Worm (Caenorhabditis elegans) whole organism, late embryonic: ENCODE data around the gene C07E3.10.

Source experiments
- C08G9.2 ChIP-seq: sonication (generic microtip); optimal IDR thresholded peaks from 2 replicates; lab custom pipeline; 2016; ENCODE audit warnings: mild to moderate bottlenecking, missing genetic modification characterization, moderate library complexity, missing compliant biosample characterization
- F13H6.1 ChIP-seq: sonication (generic microtip); optimal IDR thresholded peaks from 2 replicates; lab custom pipeline; 2016; ENCODE audit warnings: missing genetic modification characterization, missing compliant biosample characterization
- K02D7.2 ChIP-seq: sonication (generic microtip); optimal IDR thresholded peaks from 2 replicates; lab custom pipeline; 2017; ENCODE audit warnings: mild to moderate bottlenecking, missing genetic modification characterization, missing compliant biosample characterization
- T23F11.4 ChIP-seq: fragments of 200-800 bp; sonication (Bioruptor generic); optimal IDR thresholded peaks from 2 replicates; lab custom pipeline; 2018; ENCODE audit warnings: mild to moderate bottlenecking, missing genetic modification characterization, missing compliant biosample characterization
- Y22D7AL.16 ChIP-seq: sonication (generic microtip); optimal IDR thresholded peaks from 2 replicates; lab custom pipeline; 2016; ENCODE audit warnings: missing genetic modification characterization, missing compliant biosample characterization
- ahr-1 ChIP-seq: sonication (generic microtip); optimal IDR thresholded peaks from 2 replicates; lab custom pipeline; 2016; ENCODE audit warnings: missing genetic modification characterization, missing compliant biosample characterization
- ama-1 ChIP-seq: fragments of 150-350 bp; optimal IDR thresholded peaks from 2 replicates; lab custom pipeline; 2014
- ceh-14 ChIP-seq: sonication (generic microtip); optimal IDR thresholded peaks from 2 replicates; lab custom pipeline; 2016; ENCODE audit warnings: missing genotype, missing genetic modification characterization, missing compliant biosample characterization
- ceh-18 ChIP-seq: sonication (generic microtip); optimal IDR thresholded peaks from 2 replicates; lab custom pipeline; 2016; ENCODE audit warnings: missing genetic modification characterization, missing compliant biosample characterization
- ceh-19 ChIP-seq: fragments of 200-800 bp; sonication (Bioruptor generic); optimal IDR thresholded peaks from 2 replicates; lab custom pipeline; 2018; ENCODE audit warnings: mild to moderate bottlenecking, missing genetic modification characterization, missing compliant biosample characterization
- ceh-2 ChIP-seq: sonication (generic microtip); optimal IDR thresholded peaks from 2 replicates; lab custom pipeline; 2016; ENCODE audit warnings: missing genotype, missing genetic modification characterization, missing compliant biosample characterization
- ceh-22 ChIP-seq: sonication (generic microtip); optimal IDR thresholded peaks from 2 replicates; lab custom pipeline; 2017; ENCODE audit warnings: missing biosample characterization, missing genetic modification characterization
- ceh-24 ChIP-seq: sonication (generic microtip); optimal IDR thresholded peaks from 2 replicates; lab custom pipeline; 2016; ENCODE audit warnings: mild to moderate bottlenecking, missing genetic modification characterization, missing compliant biosample characterization
- ceh-31 ChIP-seq: sonication (generic microtip); optimal IDR thresholded peaks from 2 replicates; lab custom pipeline; 2016; ENCODE audit warnings: missing genetic modification characterization, missing compliant biosample characterization
- ceh-9 ChIP-seq: sonication (generic microtip); optimal IDR thresholded peaks from 2 replicates; lab custom pipeline; 2016; ENCODE audit warnings: mild to moderate bottlenecking, missing genetic modification characterization, inconsistent platforms, missing compliant biosample characterization
- dmd-4 ChIP-seq: sonication (generic microtip); optimal IDR thresholded peaks from 2 replicates; lab custom pipeline; 2016; ENCODE audit warnings: borderline replicate concordance, missing genetic modification characterization, missing compliant biosample characterization
- dve-1 ChIP-seq: sonication (generic microtip); optimal IDR thresholded peaks from 2 replicates; lab custom pipeline; 2017; ENCODE audit warnings: antibody characterized with exemption, mild to moderate bottlenecking, missing genetic modification characterization, missing compliant biosample characterization
- elt-2 ChIP-seq: sonication (generic microtip); optimal IDR thresholded peaks from 2 replicates; lab custom pipeline; 2016; ENCODE audit warnings: missing genetic modification reagents, missing genetic modification characterization, missing compliant biosample characterization
- elt-4 ChIP-seq: sonication (generic microtip); optimal IDR thresholded peaks from 2 replicates; lab custom pipeline; 2016; ENCODE audit warnings: missing genetic modification characterization, missing compliant biosample characterization
- ets-4 ChIP-seq: sonication (generic microtip); optimal IDR thresholded peaks from 2 replicates; lab custom pipeline; 2016; ENCODE audit warnings: missing genetic modification characterization, missing compliant biosample characterization
- fax-1 ChIP-seq: sonication (generic microtip); optimal IDR thresholded peaks from 2 replicates; lab custom pipeline; 2016; ENCODE audit warnings: missing genotype, missing genetic modification characterization, missing compliant biosample characterization
- fkh-6 ChIP-seq: sonication (generic microtip); optimal IDR thresholded peaks from 2 replicates; lab custom pipeline; 2016; ENCODE audit warnings: missing genetic modification characterization, missing compliant biosample characterization
- gmeb-2 ChIP-seq: sonication (generic microtip); optimal IDR thresholded peaks from 2 replicates; lab custom pipeline; 2016; ENCODE audit warnings: missing genetic modification characterization, inconsistent platforms, missing compliant biosample characterization
- hlh-15 ChIP-seq: sonication (generic microtip); optimal IDR thresholded peaks from 2 replicates; lab custom pipeline; 2016; ENCODE audit warnings: missing genetic modification characterization, missing compliant biosample characterization
- hlh-30 ChIP-seq: sonication (generic microtip); optimal IDR thresholded peaks from 2 replicates; lab custom pipeline; 2017; ENCODE audit warnings: antibody characterized with exemption, missing genetic modification characterization, missing compliant biosample characterization; ENCODE audit not compliant: insufficient read depth
- hlh-6 ChIP-seq: sonication (generic microtip); optimal IDR thresholded peaks from 2 replicates; lab custom pipeline; 2016; ENCODE audit warnings: missing genotype, missing genetic modification characterization, missing compliant biosample characterization
- hlh-8 ChIP-seq: sonication (generic microtip); optimal IDR thresholded peaks from 2 replicates; lab custom pipeline; 2016; ENCODE audit warnings: missing genotype, missing genetic modification characterization, missing compliant biosample characterization
- lin-11 ChIP-seq: fragments of 200-800 bp; sonication (Bioruptor generic); optimal IDR thresholded peaks from 2 replicates; lab custom pipeline; 2018; ENCODE audit warnings: mild to moderate bottlenecking, missing genetic modification characterization, missing compliant biosample characterization
- mec-3 ChIP-seq: sonication (generic microtip); optimal IDR thresholded peaks from 2 replicates; lab custom pipeline; 2016; ENCODE audit warnings: borderline replicate concordance, missing genetic modification characterization, missing compliant biosample characterization
- nfya-1 ChIP-seq: sonication (generic microtip); optimal IDR thresholded peaks from 2 replicates; lab custom pipeline; 2017; ENCODE audit warnings: missing genetic modification characterization, mild to moderate bottlenecking, missing compliant biosample characterization, antibody characterized with exemption, moderate library complexity
- nhr-11 ChIP-seq: fragments of 150-350 bp; optimal IDR thresholded peaks from 2 replicates; lab custom pipeline; 2014; ENCODE audit warnings: missing biosample characterization, missing genetic modification characterization
- nhr-232 ChIP-seq: sonication (generic microtip); optimal IDR thresholded peaks from 2 replicates; lab custom pipeline; 2016; ENCODE audit warnings: missing genetic modification characterization, missing compliant biosample characterization
- odd-2 ChIP-seq: sonication (generic microtip); optimal IDR thresholded peaks from 2 replicates; lab custom pipeline; 2017; ENCODE audit warnings: antibody characterized with exemption, mild to moderate bottlenecking, missing genetic modification characterization, missing compliant biosample characterization
- pag-3 ChIP-seq: sonication (generic microtip); optimal IDR thresholded peaks from 2 replicates; lab custom pipeline; 2016; ENCODE audit warnings: missing compliant biosample characterization, missing genetic modification characterization, borderline replicate concordance
- pat-9 ChIP-seq: fragments of 200-800 bp; sonication (Bioruptor generic); optimal IDR thresholded peaks from 2 replicates; lab custom pipeline; 2018; ENCODE audit warnings: mild to moderate bottlenecking, missing genetic modification characterization, moderate library complexity, missing compliant biosample characterization
- pha-2 ChIP-seq: sonication (generic microtip); optimal IDR thresholded peaks from 2 replicates; lab custom pipeline; 2017; ENCODE audit warnings: mild to moderate bottlenecking, missing genetic modification characterization, missing compliant biosample characterization
- pha-4 ChIP-seq: fragments of 150-350 bp; optimal IDR thresholded peaks from 2 replicates; lab custom pipeline; 2018; ENCODE audit warnings: missing biosample characterization, missing genetic modification reagents, missing genetic modification characterization
- pqm-1 ChIP-seq: sonication (generic microtip); optimal IDR thresholded peaks from 2 replicates; lab custom pipeline; 2016; ENCODE audit warnings: missing genetic modification characterization, missing compliant biosample characterization
- pros-1 ChIP-seq: fragments of 150-350 bp; optimal IDR thresholded peaks from 2 replicates; lab custom pipeline; 2014; ENCODE audit warnings: missing biosample characterization, missing genetic modification reagents, missing genetic modification characterization
- rnt-1 ChIP-seq: sonication (generic microtip); optimal IDR thresholded peaks from 2 replicates; lab custom pipeline; 2016; ENCODE audit warnings: missing genetic modification characterization, missing compliant biosample characterization
- sox-2 ChIP-seq: fragments of 200-800 bp; sonication (Bioruptor generic); IDR thresholded peaks from 2 replicates; pipeline ENCODE4 v1.3.6; 2022; ENCODE audit warnings: missing genetic modification reagents, missing genetic modification characterization, missing compliant biosample characterization
- sox-4 ChIP-seq: sonication (generic microtip); optimal IDR thresholded peaks from 2 replicates; lab custom pipeline; 2017; ENCODE audit warnings: mild to moderate bottlenecking, missing genetic modification characterization, inconsistent platforms, missing compliant biosample characterization
- syd-9 ChIP-seq: sonication (generic microtip); optimal IDR thresholded peaks from 2 replicates; lab custom pipeline; 2016; ENCODE audit warnings: mild to moderate bottlenecking, missing genetic modification characterization, moderate library complexity, missing compliant biosample characterization
- tbx-7 ChIP-seq: sonication (generic microtip); optimal IDR thresholded peaks from 2 replicates; lab custom pipeline; 2016; ENCODE audit warnings: missing genotype, missing genetic modification characterization, missing compliant biosample characterization
- ttx-3 ChIP-seq: sonication (generic microtip); optimal IDR thresholded peaks from 2 replicates; lab custom pipeline; 2016; ENCODE audit warnings: missing genetic modification reagents, missing genetic modification characterization, missing compliant biosample characterization
- unc-3 ChIP-seq, 2 experiments: fragments of 200-800 bp in 1 of 2; sonication (Bioruptor generic) in 1 of 2; sonication (generic microtip) in 1 of 2; conservative IDR thresholded peaks in 1 of 2; optimal IDR thresholded peaks in 1 of 2; 2 replicates each; pipeline versions ENCODE4 v1.3.6 to Lab custom; 2016 to 2022; ENCODE audit warnings: missing compliant biosample characterization in 2 of 2, missing genetic modification characterization in 2 of 2, missing genetic modification reagents in 1 of 2
- unc-42 ChIP-seq: sonication (generic microtip); optimal IDR thresholded peaks from 2 replicates; lab custom pipeline; 2016; ENCODE audit warnings: missing genotype, missing genetic modification characterization, missing compliant biosample characterization
- unc-55 ChIP-seq: sonication (generic microtip); optimal IDR thresholded peaks from 2 replicates; lab custom pipeline; 2017; ENCODE audit warnings: missing biosample characterization, missing genetic modification reagents, missing genetic modification characterization
- unc-86 ChIP-seq: sonication (generic microtip); optimal IDR thresholded peaks from 2 replicates; lab custom pipeline; 2016; ENCODE audit warnings: missing genetic modification characterization, missing compliant biosample characterization
- zip-5 ChIP-seq: sonication (generic microtip); optimal IDR thresholded peaks from 2 replicates; lab custom pipeline; 2016; ENCODE audit warnings: missing genetic modification characterization, missing compliant biosample characterization

The C07E3.10 gene

ce11 chrII:10382247-10382646, 36.1 kb downstream of the C07E3.10 start (continued):
- no peak for TF ChIP-seq pros-1 (tag; lab: Kevin White, UChicago)
- no peak for TF ChIP-seq zip-5 (tag; lab: Kevin White, UChicago)
- no peak for TF ChIP-seq ceh-24 (tag; lab: Kevin White, UChicago)
- no peak for TF ChIP-seq hlh-15 (tag; lab: Kevin White, UChicago)
- no peak for TF ChIP-seq unc-86 (tag; lab: Kevin White, UChicago)
- no peak for TF ChIP-seq ceh-19
- no peak for TF ChIP-seq lin-11 (tag; lab: Kevin White, UChicago)
- TF ChIP-seq tbx-7 (tag; lab: Kevin White, UChicago) = no peak
- no peak for TF ChIP-seq unc-42 (tag; lab: Kevin White, UChicago)
- TF ChIP-seq pag-3 = no peak
- TF ChIP-seq ceh-22 = no peak
- TF ChIP-seq pqm-1 = no peak
- peak; percentile 58 for TF ChIP-seq ceh-18 (tag; lab: Kevin White, UChicago)
- TF ChIP-seq unc-3 (GFP tag; conservative IDR thresholded peaks at IDR 0.05; lab: Robert Waterston, UW) = no peak
- TF ChIP-seq unc-3 (tag; optimal IDR thresholded peaks at IDR 0.05; lab: Kevin White, UChicago) = no peak
- no peak for TF ChIP-seq nhr-11 (tag; lab: Kevin White, UChicago)
- TF ChIP-seq nhr-232 (tag; lab: Kevin White, UChicago) = no peak
- no peak for TF ChIP-seq mec-3 (tag; lab: Kevin White, UChicago)
- TF ChIP-seq T23F11.4 = no peak
- TF ChIP-seq pat-9 (tag; lab: Kevin White, UChicago) = no peak
- TF ChIP-seq sox-4 (tag; lab: Kevin White, UChicago) = no peak
- no peak for TF ChIP-seq pha-4 (tag; lab: Kevin White, UChicago)
- TF ChIP-seq gmeb-2 = no peak
- TF ChIP-seq dmd-4 (tag; lab: Kevin White, UChicago) = no peak
- no peak for TF ChIP-seq ceh-14
- TF ChIP-seq ceh-9 (tag; lab: Kevin White, UChicago) = no peak
- no peak for TF ChIP-seq K02D7.2 (tag; lab: Kevin White, UChicago)
- no peak for TF ChIP-seq pha-2 (tag; lab: Kevin White, UChicago)
- no peak for TF ChIP-seq hlh-8 (tag; lab: Kevin White, UChicago)
- no peak for TF ChIP-seq ama-1 (lab: Kevin White, UChicago)
- peak; percentile 24 for TF ChIP-seq F13H6.1 (tag; lab: Kevin White, UChicago)
- TF ChIP-seq rnt-1 (tag; lab: Kevin White, UChicago) = no peak
- no peak for TF ChIP-seq ahr-1 (tag; lab: Kevin White, UChicago)
- TF ChIP-seq dve-1 = peak; percentile 29
- TF ChIP-seq C08G9.2 (tag; lab: Kevin White, UChicago) = no peak
- peak; percentile 28 for TF ChIP-seq ceh-2
- no peak for TF ChIP-seq elt-2 (tag; lab: Kevin White, UChicago)
- no peak for TF ChIP-seq sox-2 (GFP tag; lab: Robert Waterston, UW)
- TF ChIP-seq ceh-31 (tag; lab: Kevin White, UChicago) = peak; percentile 33
- no peak for TF ChIP-seq fkh-6 (tag; lab: Kevin White, UChicago)
- TF ChIP-seq, all 69 proteins: peak for 13

- TF ChIP-seq odd-2 (no peak), unc-86 (tag; lab: Kevin White, UChicago) (no peak), hlh-30 (tag; lab: Kevin White, UChicago) (no peak), dve-1 (peak; percentile 34), hlh-6 (tag; lab: Kevin White, UChicago) (peak; percentile 7), pat-9 (tag; lab: Kevin White, UChicago) (no peak), elt-4 (no peak), Y22D7AL.16 (tag; lab: Kevin White, UChicago) (no peak), ceh-18 (tag; lab: Kevin White, UChicago) (peak; percentile 57), tbx-7 (tag; lab: Kevin White, UChicago) (no peak), nhr-11 (tag; lab: Kevin White, UChicago) (no peak), ttx-3 (tag; lab: Kevin White, UChicago) (no peak), rnt-1 (tag; lab: Kevin White, UChicago) (no peak), ama-1 (lab: Kevin White, UChicago) (no peak), ceh-19 (no peak), unc-55 (GFP tag; lab: Kevin White, UChicago) (no peak), pha-4 (tag; lab: Kevin White, UChicago) (no peak), nhr-232 (tag; lab: Kevin White, UChicago) (no peak), fax-1 (tag; lab: Kevin White, UChicago) (no peak), pqm-1 (no peak), ets-4 (tag; lab: Kevin White, UChicago) (no peak), syd-9 (tag; lab: Kevin White, UChicago) (peak; percentile 10), nfya-1 (peak; percentile 41)
Measured at ce11 chrII:10384680-10385383, 38.7 kb downstream of the C07E3.10 start, which contains the start of gene ztf-27. Gene ztf-27, plus strand, starts transcription at chrII:10385333.
